Worm (Caenorhabditis elegans) whole organism, L3 larva: ENCODE measurements around the gene air-1.

Experiments
- ZK546.5 ChIP-seq: sonication (generic microtip); optimal IDR thresholded peaks from 2 replicates; lab custom pipeline; 2017; ENCODE audit warnings: missing biosample characterization, missing genetic modification characterization
- nhr-237 ChIP-seq: fragments of 150-350 bp; optimal IDR thresholded peaks from 2 replicates; lab custom pipeline; 2014; ENCODE audit warnings: missing biosample characterization, missing genetic modification characterization
- nhr-76 ChIP-seq: fragments of 150-350 bp; sonication (generic microtip); optimal IDR thresholded peaks from 5 replicates; lab custom pipeline; 2014; ENCODE audit warnings: missing biosample characterization, missing genetic modification characterization

ce11 chrV:8188421-8188820, 32.9 kb upstream of the air-1 start, which contains the start of gene F20D6.15:
- no peak for TF ChIP-seq nhr-76 (tag; lab: Kevin White, UChicago)
- TF ChIP-seq ZK546.5 (tag; lab: Kevin White, UChicago): no peak
- TF ChIP-seq nhr-237 (tag; lab: Kevin White, UChicago): no peak
